Worm (Caenorhabditis elegans) whole organism, young adult: Measurements from ENCODE around the gene col-108.

Experiments
- B0261.1 ChIP-seq: sonication (generic microtip); optimal IDR thresholded peaks from 2 replicates; lab custom pipeline; 2016; ENCODE audit warnings: mild to moderate bottlenecking, missing genetic modification characterization, moderate library complexity, missing compliant biosample characterization
- B0336.3 ChIP-seq: fragments of 200-800 bp; sonication (Bioruptor generic); IDR thresholded peaks from 2 replicates; pipeline ENCODE4 v1.3.6; 2022; ENCODE audit warnings: missing genetic modification characterization, missing compliant biosample characterization
- F23B12.7 ChIP-seq: sonication (generic microtip); optimal IDR thresholded peaks from 2 replicates; lab custom pipeline; 2017; ENCODE audit warnings: missing genetic modification characterization, mild to moderate bottlenecking, missing compliant biosample characterization, antibody characterized with exemption, moderate library complexity; ENCODE audit not compliant: insufficient read depth
- athp-1 ChIP-seq: sonication (generic microtip); optimal IDR thresholded peaks from 2 replicates; lab custom pipeline; 2017; ENCODE audit warnings: mild to moderate bottlenecking, missing genetic modification characterization, missing compliant biosample characterization
- egl-18 ChIP-seq: fragments of 200-800 bp; sonication (Bioruptor generic); IDR thresholded peaks from 2 replicates; pipeline ENCODE4 v1.3.6; 2022; ENCODE audit warnings: missing genetic modification reagents, missing genetic modification characterization, missing compliant biosample characterization
- let-607 ChIP-seq, 2 experiments: fragments of 200-800 bp in 1 of 2; sonication (Bioruptor generic) in 1 of 2; sonication (generic microtip) in 1 of 2; optimal IDR thresholded peaks; 2 replicates each; lab custom pipeline; 2016 to 2018; ENCODE audit warnings: mild to moderate bottlenecking in 2 of 2, missing compliant biosample characterization in 2 of 2, missing genetic modification characterization in 2 of 2, moderate library complexity in 2 of 2, missing genotype in 1 of 2
- madf-10 ChIP-seq: sonication (generic microtip); optimal IDR thresholded peaks from 2 replicates; lab custom pipeline; 2016; ENCODE audit warnings: mild to moderate bottlenecking, missing genetic modification characterization, missing compliant biosample characterization
- nfya-1 ChIP-seq: sonication (generic microtip); optimal IDR thresholded peaks from 2 replicates; lab custom pipeline; 2017; ENCODE audit warnings: antibody characterized with exemption, missing compliant biosample characterization, missing genetic modification characterization, borderline replicate concordance; ENCODE audit not compliant: insufficient read depth
- repo-1 ChIP-seq: sonication (generic microtip); optimal IDR thresholded peaks from 2 replicates; lab custom pipeline; 2017; ENCODE audit warnings: mild to moderate bottlenecking, missing genetic modification characterization, missing compliant biosample characterization
- sdz-38 ChIP-seq: sonication (generic microtip); optimal IDR thresholded peaks from 2 replicates; lab custom pipeline; 2016; ENCODE audit warnings: missing genotype, missing genetic modification characterization, missing compliant biosample characterization

ce11 chrIV:1785156-1785555, 16.8 kb downstream of the col-108 start:
- TF ChIP-seq sdz-38 (tag; lab: Kevin White, UChicago) (no peak), let-607 (tag; optimal IDR thresholded peaks at IDR 0.05; lab: Kevin White, UChicago) (no peak), repo-1 (tag; lab: Kevin White, UChicago) (no peak), nfya-1 (tag; lab: Kevin White, UChicago) (no peak), F23B12.7 (no peak), madf-10 (tag; lab: Kevin White, UChicago) (no peak), B0336.3 (GFP tag; lab: Robert Waterston, UW) (no peak), egl-18 (no peak), B0261.1 (no peak), athp-1 (tag; lab: Kevin White, UChicago) (no peak)
